Fruit fly (Drosophila melanogaster) whole organism, embryonic: ENCODE measurements around the gene Sfp33A1.
A peak's percentile ranks its signal among the peaks of the same experiment; 100 is the strongest.

ENCODE experiments used
- Ada2b ChIP-seq: fragments of 200-800 bp; sonication (Bioruptor generic); IDR thresholded peaks from 2 replicates; pipeline ENCODE4 v1.3.6; 2022; ENCODE audit warnings: missing biosample characterization, missing genetic modification characterization
- CG11504 ChIP-seq: fragments of 200-800 bp; sonication (Bioruptor generic); optimal IDR thresholded peaks from 3 replicates; lab custom pipeline; 2019; ENCODE audit warnings: missing biosample characterization, mild to moderate bottlenecking, missing genetic modification characterization, moderate library complexity
- CG14710 ChIP-seq: fragments of 200-800 bp; sonication (Bioruptor generic); optimal IDR thresholded peaks from 3 replicates; lab custom pipeline; 2019; ENCODE audit warnings: missing biosample characterization, mild to moderate bottlenecking, missing genetic modification characterization, moderate library complexity
- CG42726 ChIP-seq: fragments of 200-800 bp; sonication (Bioruptor generic); IDR thresholded peaks from 2 replicates; pipeline ENCODE4 v1.3.6; 2022; ENCODE audit warnings: missing biosample characterization, missing genetic modification characterization; ENCODE audit not compliant: partially characterized antibody
- CG6854 ChIP-seq: fragments of 200-800 bp; sonication (Bioruptor generic); optimal IDR thresholded peaks from 3 replicates; lab custom pipeline; 2017; ENCODE audit warnings: missing biosample characterization, mild to moderate bottlenecking, missing genetic modification characterization
- NC2α ChIP-seq: fragments of 200-800 bp; sonication (Bioruptor generic); optimal IDR thresholded peaks from 2 replicates; lab custom pipeline; 2016; ENCODE audit warnings: missing biosample characterization, missing genetic modification characterization
- grau ChIP-seq: fragments of 200-800 bp; optimal IDR thresholded peaks from 3 replicates; lab custom pipeline; 2019; ENCODE audit warnings: missing biosample characterization, mild to moderate bottlenecking, missing genetic modification characterization, moderate library complexity
- pros ChIP-seq: fragments of 200-800 bp; sonication (Bioruptor generic); optimal IDR thresholded peaks from 3 replicates; lab custom pipeline; 2019; ENCODE audit warnings: missing biosample characterization, mild to moderate bottlenecking, missing genetic modification characterization, moderate library complexity
- sqz ChIP-seq: fragments of 200-800 bp; sonication (Bioruptor generic); optimal IDR thresholded peaks from 3 replicates; lab custom pipeline; 2018; ENCODE audit warnings: missing biosample characterization, mild to moderate bottlenecking, missing genetic modification characterization
- z ChIP-seq: fragments of 200-800 bp; sonication (Bioruptor generic); IDR thresholded peaks from 3 replicates; pipeline ENCODE4 v1.3.6; 2022; ENCODE audit warnings: missing biosample characterization, missing genetic modification characterization

DNA sequence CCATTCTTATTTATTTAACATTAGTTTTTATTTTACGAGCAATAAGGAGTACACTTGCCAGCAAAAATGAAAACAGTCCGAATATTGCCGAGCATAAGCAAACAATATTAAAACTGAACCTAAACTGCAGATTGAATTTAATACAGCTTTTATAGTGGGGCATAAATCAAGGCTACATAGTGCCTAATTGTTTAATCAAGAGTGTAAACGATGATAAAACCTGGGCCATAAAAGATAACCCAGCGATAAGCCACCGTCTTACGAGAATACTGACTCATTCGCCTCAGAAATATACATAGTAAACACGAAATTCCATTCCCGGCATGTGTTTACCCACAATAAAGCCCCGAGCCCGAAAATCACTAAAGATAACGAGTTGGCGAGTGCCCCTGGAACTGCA is 18.3 kb downstream of the Sfp33A1 start:
- TF ChIP-seq CG42726 (GFP tag; lab: Robert Waterston, UW) (no peak), pros (GFP tag; lab: Kevin White, UChicago) (no peak), CG14710 (tag; lab: Kevin White, UChicago) (no peak), CG11504 (tag; lab: Kevin White, UChicago) (peak; percentile 17), sqz (GFP tag; lab: Kevin White, UChicago) (peak; percentile 49), grau (tag; lab: Kevin White, UChicago) (no peak), NC2α (GFP tag; lab: Kevin White, UChicago) (no peak), z (GFP tag; lab: Robert Waterston, UW) (no peak), Ada2b (GFP tag; lab: Robert Waterston, UW) (no peak), CG6854 (GFP tag; lab: Kevin White, UChicago) (no peak)
